Fruit fly (Drosophila melanogaster): Measurements from ENCODE around the gene CG10979.

CG10979 gene

DNA sequence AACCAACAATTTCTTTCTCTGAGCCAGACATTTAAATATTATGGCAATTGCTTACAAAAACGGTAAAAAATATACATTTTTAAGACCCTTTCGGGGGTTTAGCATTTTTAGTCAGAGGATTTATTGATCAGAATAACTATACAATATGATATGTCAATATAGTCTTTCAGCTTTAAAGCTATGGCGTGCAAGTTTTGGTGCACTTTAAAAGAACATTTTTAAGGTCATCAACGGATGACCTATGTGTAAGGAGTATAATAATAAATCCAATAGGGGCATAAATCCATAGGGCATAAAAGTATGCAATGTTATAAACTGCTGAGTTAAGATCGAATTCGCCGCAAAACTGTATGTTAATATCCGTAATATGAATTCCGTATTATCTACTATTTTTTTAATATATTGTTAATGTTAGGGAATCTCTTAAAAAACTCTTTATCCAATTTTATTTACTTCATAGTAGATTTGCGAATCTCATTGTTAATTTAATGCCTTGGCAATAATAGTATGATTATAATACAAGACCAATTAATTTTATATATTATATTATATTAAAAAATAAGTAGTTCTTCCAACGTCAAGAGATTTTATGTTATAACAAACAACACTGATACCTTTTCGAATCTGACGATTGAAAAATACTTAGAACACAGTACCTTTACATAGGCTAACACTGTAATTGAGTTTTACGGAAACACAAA is 52.2 kb downstream of the CG10979 start, which contains the start of gene CG14676:
TSS of gene CG14676 (plus strand) at position 651 of the 701 bp plus-strand sequence.
- no peak for TF ChIP-seq CG17801 (GFP tag; optimal IDR thresholded peaks at IDR 0.05; ENCODE audit: partially characterized antibody)
